Worm (Caenorhabditis elegans) whole organism, L2 larva: ENCODE measurements around the gene F54H12.8.

Experiments
- ZK546.5 ChIP-seq: sonication (generic microtip); optimal IDR thresholded peaks from 2 replicates; lab custom pipeline; 2017; ENCODE audit warnings: missing biosample characterization, missing genetic modification characterization
- nhr-237 ChIP-seq: fragments of 150-350 bp; optimal IDR thresholded peaks from 2 replicates; lab custom pipeline; 2014; ENCODE audit warnings: missing biosample characterization, missing genetic modification characterization

DNA sequence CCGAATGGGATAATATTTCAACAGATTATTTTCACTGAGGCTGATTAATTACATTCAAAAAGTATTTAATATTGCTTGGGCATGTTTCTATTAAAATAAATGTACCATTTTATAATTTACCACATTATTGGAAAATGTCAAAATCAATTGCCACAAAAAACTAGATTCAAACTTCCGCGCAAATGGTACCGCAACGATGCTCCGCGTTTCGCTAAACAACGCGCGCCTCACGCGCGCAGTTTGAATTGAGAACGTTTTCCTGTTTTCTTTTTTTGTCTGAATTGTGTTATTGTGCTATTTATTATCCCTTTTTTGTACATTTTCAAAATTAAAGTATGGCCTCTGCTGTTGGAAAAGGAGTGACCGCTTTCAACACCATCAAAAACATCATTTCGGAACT lies 28.2 kb downstream of the F54H12.8 start, which contains the start of gene C29E4.12:
- TF ChIP-seq ZK546.5 (tag; lab: Kevin White, UChicago), result no peak
- TF ChIP-seq nhr-237 (tag; lab: Kevin White, UChicago), result no peak
